Fruit fly (Drosophila melanogaster) whole organism, embryonic: ENCODE results near the gene Notum.
A peak's percentile ranks its signal among the peaks of the same experiment; 100 is the strongest.

ENCODE experiments used
- Adf1 ChIP-seq: fragments of 200-800 bp; sonication (Bioruptor generic); IDR thresholded peaks from 2 replicates; pipeline ENCODE4 v1.3.6; 2022; ENCODE audit warnings: missing biosample characterization, missing genetic modification characterization
- Atf-2 ChIP-seq: fragments of 200-800 bp; sonication (Bioruptor generic); optimal IDR thresholded peaks from 2 replicates; lab custom pipeline; 2016; ENCODE audit warnings: missing biosample characterization, missing genetic modification characterization
- Bgb ChIP-seq: fragments of 200-800 bp; sonication (Bioruptor generic); IDR thresholded peaks from 2 replicates; pipeline ENCODE4 v1.3.6; 2022; ENCODE audit warnings: missing biosample characterization, missing genetic modification characterization; ENCODE audit not compliant: partially characterized antibody
- C15 ChIP-seq: fragments of 200-800 bp; sonication (Bioruptor generic); IDR thresholded peaks from 3 replicates; pipeline ENCODE4 v1.3.6; 2022; ENCODE audit warnings: missing biosample characterization, missing genetic modification characterization
- CG10147 ChIP-seq: fragments of 200-800 bp; sonication (Bioruptor generic); optimal IDR thresholded peaks from 2 replicates; lab custom pipeline; 2019; ENCODE audit warnings: missing biosample characterization, mild to moderate bottlenecking, missing genetic modification characterization, moderate library complexity
- CG11695 ChIP-seq: fragments of 200-800 bp; sonication (Bioruptor generic); IDR thresholded peaks from 3 replicates; pipeline ENCODE4 v1.3.6; 2022; ENCODE audit warnings: missing biosample characterization, missing genetic modification characterization
- CG11723 ChIP-seq: fragments of 200-800 bp; sonication (Bioruptor generic); optimal IDR thresholded peaks from 2 replicates; lab custom pipeline; 2017; ENCODE audit warnings: missing biosample characterization, mild to moderate bottlenecking, missing genetic modification characterization
- CG12744 ChIP-seq: fragments of 200-800 bp; sonication (Bioruptor generic); optimal IDR thresholded peaks from 2 replicates; lab custom pipeline; 2016; ENCODE audit warnings: missing biosample characterization, missing genetic modification characterization
- CG12769 ChIP-seq: fragments of 200-800 bp; sonication (Bioruptor generic); optimal IDR thresholded peaks from 2 replicates; lab custom pipeline; 2019; ENCODE audit warnings: missing biosample characterization, mild to moderate bottlenecking, missing genetic modification characterization, moderate library complexity
- CG13296 ChIP-seq: fragments of 200-800 bp; sonication (Bioruptor generic); optimal IDR thresholded peaks from 3 replicates; lab custom pipeline; 2018; ENCODE audit warnings: missing biosample characterization, mild to moderate bottlenecking, missing genetic modification characterization
- CG13624 ChIP-seq: fragments of 200-800 bp; sonication (Bioruptor generic); optimal IDR thresholded peaks from 2 replicates; lab custom pipeline; 2016; ENCODE audit warnings: missing biosample characterization, missing genetic modification characterization
- CG15011 ChIP-seq: fragments of 200-800 bp; sonication (Bioruptor generic); optimal IDR thresholded peaks from 3 replicates; lab custom pipeline; 2018; ENCODE audit warnings: missing biosample characterization, mild to moderate bottlenecking, missing genetic modification characterization
- CG15479 ChIP-seq: fragments of 200-800 bp; sonication (Bioruptor generic); optimal IDR thresholded peaks from 3 replicates; lab custom pipeline; 2019; ENCODE audit warnings: missing biosample characterization, mild to moderate bottlenecking, missing genetic modification characterization, moderate library complexity
- CG17359 ChIP-seq: fragments of 200-800 bp; sonication (Bioruptor generic); optimal IDR thresholded peaks from 3 replicates; lab custom pipeline; 2018; ENCODE audit warnings: missing biosample characterization, mild to moderate bottlenecking, missing genetic modification characterization, moderate library complexity
- CG17361 ChIP-seq: fragments of 200-800 bp; sonication (Bioruptor generic); IDR thresholded peaks from 3 replicates; pipeline ENCODE4 v1.3.6; 2022; ENCODE audit warnings: missing biosample characterization, missing genetic modification characterization
- CG18764 ChIP-seq: fragments of 200-800 bp; sonication (Bioruptor generic); optimal IDR thresholded peaks from 3 replicates; lab custom pipeline; 2016; ENCODE audit warnings: missing biosample characterization, missing genetic modification characterization
- CG2199 ChIP-seq: fragments of 200-800 bp; sonication (Bioruptor generic); IDR thresholded peaks from 3 replicates; pipeline ENCODE4 v1.3.6; 2022; ENCODE audit warnings: missing biosample characterization, missing genetic modification characterization
- CG30403 ChIP-seq: fragments of 200-800 bp; sonication (Bioruptor generic); optimal IDR thresholded peaks from 3 replicates; lab custom pipeline; 2016; ENCODE audit warnings: missing biosample characterization, missing genetic modification characterization
- CG31388 ChIP-seq: fragments of 200-800 bp; sonication (Bioruptor generic); optimal IDR thresholded peaks from 2 replicates; lab custom pipeline; 2016; ENCODE audit warnings: missing biosample characterization, missing genetic modification characterization
- CG3407 ChIP-seq: fragments of 200-800 bp; sonication (Bioruptor generic); optimal IDR thresholded peaks from 2 replicates; lab custom pipeline; 2018; ENCODE audit warnings: missing biosample characterization, mild to moderate bottlenecking, missing genetic modification characterization
- CG34422 ChIP-seq: fragments of 200-800 bp; sonication (Bioruptor generic); IDR thresholded peaks from 3 replicates; pipeline ENCODE4 v1.3.6; 2022; ENCODE audit warnings: missing biosample characterization, missing genetic modification characterization
- CG42726 ChIP-seq: fragments of 200-800 bp; sonication (Bioruptor generic); IDR thresholded peaks from 2 replicates; pipeline ENCODE4 v1.3.6; 2022; ENCODE audit warnings: missing biosample characterization, missing genetic modification characterization; ENCODE audit not compliant: partially characterized antibody
- CG4820 ChIP-seq: fragments of 200-800 bp; sonication (Bioruptor generic); optimal IDR thresholded peaks from 3 replicates; lab custom pipeline; 2016; ENCODE audit warnings: missing biosample characterization, missing genetic modification characterization
- CG7839 ChIP-seq: fragments of 200-800 bp; sonication (Bioruptor generic); optimal IDR thresholded peaks from 3 replicates; lab custom pipeline; 2018; ENCODE audit warnings: missing biosample characterization, mild to moderate bottlenecking, missing genetic modification characterization, moderate library complexity
- CG9215 ChIP-seq: fragments of 200-800 bp; sonication (Bioruptor generic); IDR thresholded peaks from 2 replicates; pipeline ENCODE4 v1.3.6; 2022; ENCODE audit warnings: missing biosample characterization, missing genetic modification characterization
- D ChIP-seq, 2 experiments: fragments of 200-800 bp in 1 of 2; fragments of >200 bp in 1 of 2; sonication (Bioruptor generic) in 1 of 2; optimal IDR thresholded peaks; 2 replicates in 1 of 2; 3 replicates in 1 of 2; lab custom pipeline; 2017; ENCODE audit warnings: mild to moderate bottlenecking in 1 of 2, missing biosample characterization in 1 of 2, missing genetic modification characterization in 1 of 2, missing genetic modification reagents in 1 of 2
- Dref ChIP-seq: fragments of 200-800 bp; sonication (Bioruptor generic); IDR thresholded peaks from 2 replicates; pipeline ENCODE4 v1.3.6; 2022; ENCODE audit warnings: missing biosample characterization, missing genetic modification characterization
- Gsc ChIP-seq: fragments of 200-800 bp; sonication (Bioruptor generic); IDR thresholded peaks from 2 replicates; pipeline ENCODE4 v1.3.6; 2022; ENCODE audit warnings: missing biosample characterization, missing genetic modification characterization
- HmgD ChIP-seq: fragments of 200-800 bp; sonication (Bioruptor generic); optimal IDR thresholded peaks from 3 replicates; lab custom pipeline; 2016; ENCODE audit warnings: missing biosample characterization, missing genetic modification characterization
- HmgZ ChIP-seq: fragments of 200-800 bp; sonication (Bioruptor generic); optimal IDR thresholded peaks from 2 replicates; lab custom pipeline; 2018; ENCODE audit warnings: missing biosample characterization, mild to moderate bottlenecking, missing genetic modification characterization
- Kr ChIP-seq: fragments of 200-800 bp; sonication (Bioruptor generic); optimal IDR thresholded peaks from 2 replicates; lab custom pipeline; 2017; ENCODE audit warnings: missing biosample characterization, mild to moderate bottlenecking, missing genetic modification characterization
- NfI ChIP-seq: fragments of 200-800 bp; sonication (Bioruptor generic); optimal IDR thresholded peaks from 3 replicates; lab custom pipeline; 2018; ENCODE audit warnings: missing biosample characterization, mild to moderate bottlenecking, missing genetic modification characterization, moderate library complexity
- Ravus ChIP-seq: fragments of 200-800 bp; sonication (Bioruptor generic); IDR thresholded peaks from 2 replicates; pipeline ENCODE4 v1.3.6; 2022; ENCODE audit warnings: missing biosample characterization, missing genetic modification characterization
- TFAM ChIP-seq: fragments of 200-800 bp; sonication (Bioruptor generic); optimal IDR thresholded peaks from 2 replicates; lab custom pipeline; 2017; ENCODE audit warnings: missing biosample characterization, missing genetic modification characterization, inconsistent platforms
- YL-1 ChIP-seq: fragments of 200-800 bp; sonication (Bioruptor generic); optimal IDR thresholded peaks from 3 replicates; lab custom pipeline; 2017; ENCODE audit warnings: missing biosample characterization, mild to moderate bottlenecking, missing genetic modification characterization
- btn ChIP-seq: fragments of 200-800 bp; sonication (Bioruptor generic); optimal IDR thresholded peaks from 2 replicates; lab custom pipeline; 2016; ENCODE audit warnings: missing biosample characterization, missing genetic modification characterization
- cas ChIP-seq: fragments of 200-800 bp; sonication (Bioruptor generic); IDR thresholded peaks from 2 replicates; pipeline ENCODE4 v1.3.6; 2022; ENCODE audit warnings: missing biosample characterization, missing genetic modification characterization
- crc ChIP-seq: fragments of 200-800 bp; sonication (Bioruptor generic); optimal IDR thresholded peaks from 2 replicates; lab custom pipeline; 2016; ENCODE audit warnings: missing biosample characterization, missing genetic modification characterization
- fru ChIP-seq: fragments of >200 bp; optimal IDR thresholded peaks from 2 replicates; lab custom pipeline; 2017
- grn ChIP-seq: fragments of 200-800 bp; sonication (Bioruptor generic); optimal IDR thresholded peaks from 3 replicates; lab custom pipeline; 2017; ENCODE audit warnings: missing biosample characterization, missing genetic modification characterization
- jigr1 ChIP-seq: fragments of 200-800 bp; sonication (Bioruptor generic); IDR thresholded peaks from 3 replicates; pipeline ENCODE4 v1.3.6; 2022; ENCODE audit warnings: missing biosample characterization, missing genetic modification characterization
- kah ChIP-seq: fragments of 200-800 bp; sonication (Bioruptor generic); optimal IDR thresholded peaks from 2 replicates; lab custom pipeline; 2018; ENCODE audit warnings: missing biosample characterization, mild to moderate bottlenecking, missing genetic modification characterization
- lbe ChIP-seq: fragments of 200-800 bp; sonication (Bioruptor generic); optimal IDR thresholded peaks from 2 replicates; lab custom pipeline; 2016; ENCODE audit warnings: missing biosample characterization, mild to moderate bottlenecking, missing genetic modification characterization
- onecut ChIP-seq: fragments of 200-800 bp; sonication (Bioruptor generic); IDR thresholded peaks from 2 replicates; pipeline ENCODE4 v1.3.6; 2022; ENCODE audit warnings: missing biosample characterization, missing genetic modification characterization
- sc ChIP-seq, 3 experiments: fragments of >200 bp in 2 of 3; fragments of 200-800 bp in 1 of 3; sonication (Bioruptor generic) in 1 of 3; optimal IDR thresholded peaks; 2 replicates in 2 of 3; 3 replicates in 1 of 3; lab custom pipeline; 2017; ENCODE audit warnings: mild to moderate bottlenecking in 1 of 3, missing biosample characterization in 1 of 3, missing genetic modification characterization in 1 of 3, missing genetic modification reagents in 1 of 3
- stc ChIP-seq: fragments of 200-800 bp; sonication (Bioruptor generic); IDR thresholded peaks from 2 replicates; pipeline ENCODE4 v1.3.6; 2022; ENCODE audit warnings: missing biosample characterization, missing genetic modification characterization
- stwl ChIP-seq: fragments of 200-800 bp; sonication (Bioruptor generic); optimal IDR thresholded peaks from 3 replicates; lab custom pipeline; 2018; ENCODE audit warnings: missing biosample characterization, mild to moderate bottlenecking, missing genetic modification characterization, moderate library complexity
- tap ChIP-seq: fragments of 200-800 bp; optimal IDR thresholded peaks from 3 replicates; lab custom pipeline; 2019; ENCODE audit warnings: missing biosample characterization, mild to moderate bottlenecking, missing genetic modification characterization, moderate library complexity
- trem ChIP-seq: fragments of 200-800 bp; optimal IDR thresholded peaks from 3 replicates; lab custom pipeline; 2019; ENCODE audit warnings: missing biosample characterization, mild to moderate bottlenecking, missing genetic modification characterization, moderate library complexity
- wek ChIP-seq: fragments of 200-800 bp; sonication (Bioruptor generic); optimal IDR thresholded peaks from 3 replicates; lab custom pipeline; 2018; ENCODE audit warnings: missing biosample characterization, mild to moderate bottlenecking, missing genetic modification characterization, moderate library complexity

Gene Notum

DNA sequence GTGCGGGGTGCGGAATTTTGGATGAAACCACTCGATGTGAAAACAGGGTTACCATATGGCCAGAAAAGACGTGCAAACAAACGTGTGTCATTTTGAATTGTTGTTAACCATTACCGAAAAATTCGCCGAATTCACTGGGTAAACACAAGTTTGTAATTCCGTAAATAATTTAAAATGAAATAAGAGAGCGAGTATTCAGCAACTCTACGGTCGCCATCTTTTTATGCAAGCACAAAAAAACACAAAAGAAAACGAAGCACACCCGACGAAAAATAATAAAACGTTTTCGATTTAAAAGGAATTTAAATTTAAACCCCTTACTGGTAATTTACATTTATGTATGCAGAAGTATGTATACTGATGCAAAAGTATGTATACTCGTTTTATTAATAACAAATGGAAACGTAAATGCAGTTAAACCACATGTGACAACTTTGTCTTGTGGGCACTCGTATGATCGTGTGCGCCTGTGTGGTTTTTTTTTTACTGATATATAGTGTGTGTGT is 22.6 kb downstream of the Notum start (continued):
- no peak for TF ChIP-seq CG15479 (GFP tag; lab: Kevin White, UChicago)
- no peak for TF ChIP-seq CG42726 (GFP tag; lab: Robert Waterston, UW)
- TF ChIP-seq YL-1 (GFP tag; lab: Kevin White, UChicago): peak; percentile 87
- TF ChIP-seq onecut (GFP tag; lab: Robert Waterston, UW): peak; percentile 62
- TF ChIP-seq CG15011 (GFP tag; lab: Kevin White, UChicago): peak; percentile 86
- no peak for TF ChIP-seq Kr (GFP tag; lab: Kevin White, UChicago)
- TF ChIP-seq CG11723 (GFP tag; lab: Kevin White, UChicago): peak; percentile 87
- TF ChIP-seq lbe (GFP tag; lab: Kevin White, UChicago): peak; percentile 97
- TF ChIP-seq CG12744 (GFP tag; lab: Kevin White, UChicago): peak; percentile 91
- TF ChIP-seq CG30403 (GFP tag; lab: Kevin White, UChicago): peak; percentile 93
- peak; percentile 93 for TF ChIP-seq CG10147
- TF ChIP-seq CG13296: peak; percentile 96
- peak; percentile 39 for TF ChIP-seq stwl (tag; lab: Kevin White, UChicago)
- TF ChIP-seq crc (GFP tag; lab: Kevin White, UChicago): peak; percentile 91
- peak; percentile 91 for TF ChIP-seq NfI (GFP tag; lab: Kevin White, UChicago)
- TF ChIP-seq stc (GFP tag; lab: Robert Waterston, UW): peak; percentile 94
- TF ChIP-seq HmgZ (tag; lab: Kevin White, UChicago): peak; percentile 95
- no peak for TF ChIP-seq sc (optimal IDR thresholded peaks at IDR 0.05; lab: Kevin White, UChicago)
- TF ChIP-seq sc (GFP tag; optimal IDR thresholded peaks at IDR 0.05; lab: Kevin White, UChicago): peak; percentile 71
- TF ChIP-seq CG2199 (GFP tag; lab: Robert Waterston, UW): peak; percentile 68; the same call in 1 of the 3 replicates
- peak; percentile 92 for TF ChIP-seq tap (tag; lab: Kevin White, UChicago)
- TF ChIP-seq fru (lab: Kevin White, UChicago): no peak
- TF ChIP-seq CG17359 (tag; lab: Kevin White, UChicago): peak; percentile 97
- peak; percentile 90 for TF ChIP-seq CG12769 (tag; lab: Kevin White, UChicago)
- 0 out of 3 replicates have a peak, but pooled peaks have one; percentile 48 for TF ChIP-seq jigr1 (GFP tag; lab: Robert Waterston, UW)
- TF ChIP-seq btn (GFP tag; lab: Kevin White, UChicago): peak; percentile 86
- TF ChIP-seq Atf-2 (GFP tag; lab: Kevin White, UChicago): peak; percentile 76
- peak; percentile 80 for TF ChIP-seq CG9215 (GFP tag; lab: Robert Waterston, UW)
- no peak for TF ChIP-seq D (optimal IDR thresholded peaks at IDR 0.05; lab: Kevin White, UChicago)
- peak; percentile 80 for TF ChIP-seq D (GFP tag; optimal IDR thresholded peaks at IDR 0.05; lab: Kevin White, UChicago)
- peak; percentile 89 for TF ChIP-seq CG13624 (GFP tag; lab: Kevin White, UChicago)
- peak; percentile 59 for TF ChIP-seq Ravus
- peak; percentile 92 for TF ChIP-seq CG34422 (GFP tag; lab: Robert Waterston, UW)
- TF ChIP-seq TFAM (GFP tag; lab: Kevin White, UChicago): peak; percentile 77
- no peak for TF ChIP-seq Gsc (GFP tag; lab: Robert Waterston, UW)
- peak; percentile 81 for TF ChIP-seq CG3407 (GFP tag; lab: Kevin White, UChicago)
- peak; percentile 92 for TF ChIP-seq trem (tag; lab: Kevin White, UChicago)
- TF ChIP-seq kah (GFP tag; lab: Kevin White, UChicago): peak; percentile 81
- TF ChIP-seq CG11695 (GFP tag; lab: Robert Waterston, UW): peak; percentile 94
- TF ChIP-seq grn: no peak
- TF ChIP-seq Bgb (GFP tag; lab: Robert Waterston, UW): no peak
- peak; percentile 88 for TF ChIP-seq CG17361 (GFP tag; lab: Robert Waterston, UW)
- peak; percentile 52 for TF ChIP-seq CG31388
- TF ChIP-seq Adf1 (GFP tag; lab: Robert Waterston, UW): peak; percentile 70
- peak; percentile 87 for TF ChIP-seq CG4820 (GFP tag; lab: Kevin White, UChicago)
- peak; percentile 84; the same call in 2 of the 3 replicates for TF ChIP-seq C15 (GFP tag; lab: Robert Waterston, UW)
- TF ChIP-seq HmgD (GFP tag; lab: Kevin White, UChicago): peak; percentile 53
- TF ChIP-seq Dref (GFP tag; lab: Robert Waterston, UW): peak; percentile 32; the same call in 1 of the 2 replicates
- peak; percentile 94 for TF ChIP-seq CG7839 (tag; lab: Kevin White, UChicago)
- peak; percentile 69 for TF ChIP-seq cas (GFP tag; lab: Robert Waterston, UW)
- TF ChIP-seq CG18764 (GFP tag; lab: Kevin White, UChicago): peak; percentile 84
- peak; percentile 75 for TF ChIP-seq wek
